Fruit fly (Drosophila melanogaster) whole organism, embryonic: ENCODE data around the gene Arc42.

Experiments
- CG13775 ChIP-seq: fragments of 200-800 bp; sonication (Bioruptor generic); optimal IDR thresholded peaks from 3 replicates; lab custom pipeline; 2017; ENCODE audit warnings: missing biosample characterization, mild to moderate bottlenecking, missing genetic modification characterization
- CG16779 ChIP-seq: fragments of 200-800 bp; sonication (Bioruptor generic); IDR thresholded peaks from 2 replicates; pipeline ENCODE4 v1.3.6; 2022; ENCODE audit warnings: missing biosample characterization, missing genetic modification characterization
- CG1792 ChIP-seq: fragments of 200-800 bp; sonication (Bioruptor generic); optimal IDR thresholded peaks from 2 replicates; lab custom pipeline; 2016; ENCODE audit warnings: missing biosample characterization, missing genetic modification characterization
- CG2712 ChIP-seq: fragments of 200-800 bp; optimal IDR thresholded peaks from 3 replicates; lab custom pipeline; 2019; ENCODE audit warnings: missing biosample characterization, mild to moderate bottlenecking, missing genetic modification characterization, moderate library complexity
- CG8388 ChIP-seq: fragments of 200-800 bp; sonication (Bioruptor generic); optimal IDR thresholded peaks from 2 replicates; lab custom pipeline; 2019; ENCODE audit warnings: missing biosample characterization, mild to moderate bottlenecking, missing genetic modification characterization, moderate library complexity
- CG9932 ChIP-seq: fragments of 200-800 bp; sonication (Bioruptor generic); IDR thresholded peaks from 2 replicates; pipeline ENCODE4 v1.3.6; 2022; ENCODE audit warnings: missing biosample characterization, missing genetic modification characterization
- Dip3 ChIP-seq: fragments of 200-800 bp; sonication (Bioruptor generic); optimal IDR thresholded peaks from 3 replicates; lab custom pipeline; 2016; ENCODE audit warnings: missing biosample characterization, missing genetic modification characterization
- E2f2 ChIP-seq: fragments of 200-800 bp; sonication (Bioruptor generic); IDR thresholded peaks from 2 replicates; pipeline ENCODE4 v1.3.6; 2022; ENCODE audit warnings: missing biosample characterization, missing genetic modification characterization
- Eip74EF ChIP-seq, 2 experiments: fragments of 200-800 bp in 1 of 2; fragments of >200 bp in 1 of 2; sonication (Bioruptor generic) in 1 of 2; optimal IDR thresholded peaks; 2 replicates each; lab custom pipeline; 2017 to 2019; ENCODE audit warnings: missing biosample characterization in 2 of 2, missing genetic modification characterization in 2 of 2, mild to moderate bottlenecking in 1 of 2, moderate library complexity in 1 of 2
- bigmax ChIP-seq: fragments of 200-800 bp; sonication (Bioruptor generic); optimal IDR thresholded peaks from 2 replicates; lab custom pipeline; 2018; ENCODE audit warnings: missing biosample characterization, mild to moderate bottlenecking, missing genetic modification characterization
- cg ChIP-seq: fragments of 200-800 bp; sonication (Bioruptor generic); optimal IDR thresholded peaks from 3 replicates; lab custom pipeline; 2019; ENCODE audit warnings: missing biosample characterization, mild to moderate bottlenecking, missing genetic modification characterization, moderate library complexity
- ewg ChIP-seq: fragments of 200-800 bp; sonication (Bioruptor generic); optimal IDR thresholded peaks from 3 replicates; lab custom pipeline; 2017; ENCODE audit warnings: mild to moderate bottlenecking, missing biosample characterization, missing genetic modification reagents, missing genetic modification characterization
- lab ChIP-seq: fragments of 200-800 bp; sonication (Bioruptor generic); optimal IDR thresholded peaks from 3 replicates; lab custom pipeline; 2017; ENCODE audit warnings: missing biosample characterization, missing genetic modification characterization, mild to moderate bottlenecking, moderate library complexity, missing genetic modification reagents
- toy ChIP-seq: fragments of 200-800 bp; sonication (Bioruptor generic); IDR thresholded peaks from 2 replicates; pipeline ENCODE4 v1.3.6; 2022; ENCODE audit warnings: missing biosample characterization, missing genetic modification characterization

DNA sequence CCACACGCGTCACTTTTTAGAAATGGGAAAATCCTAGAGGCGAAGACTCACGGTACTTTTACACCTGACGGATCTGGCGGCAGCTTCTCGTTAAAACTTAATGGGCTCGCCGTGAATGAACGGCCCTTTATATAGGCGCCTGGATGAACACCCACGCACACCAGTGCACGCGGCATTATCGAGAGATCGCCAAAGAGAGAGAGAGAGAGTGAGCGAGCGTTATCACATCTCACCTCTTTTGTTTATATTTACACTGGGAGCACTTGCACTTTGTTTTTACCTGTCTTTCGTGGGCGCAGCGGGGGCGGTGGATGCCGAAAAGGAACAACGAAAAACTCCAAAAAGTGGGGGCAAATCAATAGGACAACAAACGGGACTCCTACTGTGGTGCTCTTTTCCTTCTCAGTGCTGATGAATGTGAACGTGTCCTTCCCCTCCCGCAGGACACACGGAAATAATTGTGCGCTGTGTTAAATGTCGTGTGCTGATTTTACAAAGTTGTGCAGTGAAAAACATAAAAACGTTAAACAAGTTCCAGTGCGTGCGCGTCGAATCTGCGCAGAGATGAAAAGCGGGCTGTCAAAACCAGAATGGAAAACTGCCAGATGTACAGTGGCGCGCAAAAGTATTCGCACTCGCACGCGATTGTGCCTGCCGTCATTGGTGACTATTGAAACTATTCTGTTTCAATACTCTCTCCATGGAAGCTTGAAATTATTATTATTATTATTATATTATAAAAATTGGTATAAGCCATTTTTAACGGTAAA is 2.2 kb upstream of the Arc42 start, which contains the start of gene Mrp5:
- no peak for TF ChIP-seq CG16779 (GFP tag; lab: Robert Waterston, UW)
- no peak for TF ChIP-seq toy (GFP tag; lab: Robert Waterston, UW)
- TF ChIP-seq CG8388 (GFP tag; lab: Kevin White, UChicago): peak; percentile 98
- no peak for TF ChIP-seq CG2712 (tag; lab: Kevin White, UChicago)
- no peak; the same call in 1 of the 2 replicates for TF ChIP-seq CG9932
- TF ChIP-seq Eip74EF (GFP tag; optimal IDR thresholded peaks at IDR 0.05; lab: Kevin White, UChicago): no peak
- TF ChIP-seq E2f2: peak; percentile 26; the same call in 1 of the 2 replicates
- TF ChIP-seq lab (GFP tag; lab: Kevin White, UChicago): peak; percentile 36
- TF ChIP-seq CG13775 (GFP tag; lab: Kevin White, UChicago): peak; percentile 51
- no peak for TF ChIP-seq bigmax (GFP tag; lab: Kevin White, UChicago)
- no peak for TF ChIP-seq Dip3
- TF ChIP-seq CG1792: no peak
- TF ChIP-seq ewg (GFP tag; lab: Kevin White, UChicago): peak; percentile 95
- TF ChIP-seq cg (GFP tag; lab: Kevin White, UChicago): peak; percentile 78
